Worm (Caenorhabditis elegans) whole organism, L2 larva: ENCODE measurements around the gene gly-5.

Experiments
- C34F6.9 ChIP-seq: fragments of 150-350 bp; optimal IDR thresholded peaks from 2 replicates; lab custom pipeline; 2014; ENCODE audit warnings: missing biosample characterization, missing genetic modification characterization
- F13H6.1 ChIP-seq: sonication (generic microtip); optimal IDR thresholded peaks from 2 replicates; lab custom pipeline; 2016; ENCODE audit warnings: missing genetic modification characterization, missing compliant biosample characterization
- R02D3.7 ChIP-seq: fragments of 150-350 bp; optimal IDR thresholded peaks from 2 replicates; lab custom pipeline; 2014; ENCODE audit warnings: missing biosample characterization, missing genetic modification characterization
- Y55F3AM.14 ChIP-seq: fragments of 200-800 bp; sonication (Bioruptor generic); optimal IDR thresholded peaks from 2 replicates; lab custom pipeline; 2018; ENCODE audit warnings: mild to moderate bottlenecking, missing genetic modification characterization, missing compliant biosample characterization
- ZK546.5 ChIP-seq: sonication (generic microtip); optimal IDR thresholded peaks from 2 replicates; lab custom pipeline; 2017; ENCODE audit warnings: missing biosample characterization, missing genetic modification characterization
- ama-1 ChIP-seq: fragments of 150-350 bp; optimal IDR thresholded peaks from 2 replicates; lab custom pipeline; 2018; ENCODE audit warnings: inconsistent platforms
- blmp-1 ChIP-seq: sonication (generic microtip); optimal IDR thresholded peaks from 2 replicates; lab custom pipeline; 2017; ENCODE audit warnings: missing genetic modification characterization, mild to moderate bottlenecking, missing compliant biosample characterization, antibody characterized with exemption, moderate library complexity; ENCODE audit not compliant: insufficient read depth
- ceh-16 ChIP-seq: fragments of 150-350 bp; optimal IDR thresholded peaks from 2 replicates; lab custom pipeline; 2014; ENCODE audit warnings: missing biosample characterization, missing genetic modification characterization
- ceh-82 ChIP-seq: fragments of 150-350 bp; optimal IDR thresholded peaks from 2 replicates; lab custom pipeline; 2014; ENCODE audit warnings: missing biosample characterization, missing genetic modification characterization
- crh-2 ChIP-seq: sonication (generic microtip); optimal IDR thresholded peaks from 2 replicates; lab custom pipeline; 2017; ENCODE audit warnings: missing biosample characterization, missing genetic modification characterization
- egl-27 ChIP-seq: sonication (generic microtip); optimal IDR thresholded peaks from 3 replicates; lab custom pipeline; 2017; ENCODE audit warnings: missing biosample characterization, missing genetic modification reagents, missing genetic modification characterization
- elt-1 ChIP-seq: fragments of 150-350 bp; optimal IDR thresholded peaks from 2 replicates; lab custom pipeline; 2014; ENCODE audit warnings: missing biosample characterization, missing genetic modification characterization
- fos-1 ChIP-seq: fragments of 150-350 bp; optimal IDR thresholded peaks from 2 replicates; lab custom pipeline; 2014; ENCODE audit warnings: missing biosample characterization, missing genetic modification characterization
- gmeb-1 ChIP-seq: fragments of 150-350 bp; optimal IDR thresholded peaks from 2 replicates; lab custom pipeline; 2014; ENCODE audit warnings: missing biosample characterization, missing genetic modification characterization
- lin-11 ChIP-seq: fragments of 150-350 bp; sonication (generic microtip); optimal IDR thresholded peaks from 2 replicates; lab custom pipeline; 2014; ENCODE audit warnings: missing biosample characterization, missing genetic modification characterization, inconsistent platforms, mixed read lengths
- lin-39 ChIP-seq: fragments of 150-350 bp; optimal IDR thresholded peaks from 2 replicates; lab custom pipeline; 2014; ENCODE audit warnings: missing biosample characterization, missing genetic modification reagents, missing genetic modification characterization
- lsy-2 ChIP-seq, 2 experiments: fragments of 150-350 bp in 1 of 2; sonication (generic microtip) in 1 of 2; optimal IDR thresholded peaks; 2 replicates each; lab custom pipeline; 2014 to 2017; ENCODE audit warnings: missing biosample characterization in 2 of 2, missing genetic modification characterization in 2 of 2
- mab-5 ChIP-seq: fragments of 150-350 bp; optimal IDR thresholded peaks from 2 replicates; lab custom pipeline; 2014; ENCODE audit warnings: missing biosample characterization, missing genetic modification characterization
- mbf-1 ChIP-seq: sonication (generic microtip); optimal IDR thresholded peaks from 2 replicates; lab custom pipeline; 2017; ENCODE audit warnings: missing biosample characterization, missing genetic modification characterization
- nhr-11 ChIP-seq: fragments of 150-350 bp; optimal IDR thresholded peaks from 2 replicates; lab custom pipeline; 2014; ENCODE audit warnings: missing biosample characterization, missing genetic modification characterization
- nhr-12 ChIP-seq: fragments of 150-350 bp; optimal IDR thresholded peaks from 2 replicates; lab custom pipeline; 2014; ENCODE audit warnings: missing biosample characterization, missing genetic modification characterization
- nhr-129 ChIP-seq: fragments of 150-350 bp; optimal IDR thresholded peaks from 2 replicates; lab custom pipeline; 2014; ENCODE audit warnings: missing biosample characterization, missing genetic modification characterization
- nhr-21 ChIP-seq: fragments of 150-350 bp; optimal IDR thresholded peaks from 2 replicates; lab custom pipeline; 2014; ENCODE audit warnings: missing biosample characterization, missing genetic modification characterization
- nhr-23 ChIP-seq: fragments of 150-350 bp; optimal IDR thresholded peaks from 2 replicates; lab custom pipeline; 2014; ENCODE audit warnings: missing biosample characterization, missing genetic modification reagents, missing genetic modification characterization
- nhr-25 ChIP-seq: fragments of 150-350 bp; sonication (generic microtip); optimal IDR thresholded peaks from 3 replicates; lab custom pipeline; 2014; ENCODE audit warnings: missing biosample characterization, missing genetic modification characterization
- nhr-77 ChIP-seq: fragments of 150-350 bp; optimal IDR thresholded peaks from 2 replicates; lab custom pipeline; 2014; ENCODE audit warnings: missing biosample characterization, missing genetic modification characterization
- sem-4 ChIP-seq: fragments of 150-350 bp; optimal IDR thresholded peaks from 2 replicates; lab custom pipeline; 2014; ENCODE audit warnings: missing biosample characterization, missing genetic modification reagents, missing genetic modification characterization
- skn-1 ChIP-seq: sonication (generic microtip); optimal IDR thresholded peaks from 2 replicates; lab custom pipeline; 2017; ENCODE audit warnings: missing biosample characterization, missing genetic modification characterization
- sma-9 ChIP-seq, 2 experiments: fragments of 150-350 bp in 1 of 2; sonication (generic microtip) in 1 of 2; optimal IDR thresholded peaks; 2 replicates each; lab custom pipeline; 2014 to 2016; ENCODE audit warnings: missing genetic modification characterization in 2 of 2, mild to moderate bottlenecking in 1 of 2, missing biosample characterization in 1 of 2, missing compliant biosample characterization in 1 of 2, missing genetic modification reagents in 1 of 2, moderate library complexity in 1 of 2
- snpc-4 ChIP-seq: fragments of 150-350 bp; optimal IDR thresholded peaks from 2 replicates; lab custom pipeline; 2014; ENCODE audit warnings: missing biosample characterization, missing genetic modification characterization
- unc-39 ChIP-seq: fragments of 150-350 bp; optimal IDR thresholded peaks from 2 replicates; lab custom pipeline; 2014; ENCODE audit warnings: missing biosample characterization, missing genetic modification characterization
- unc-55 ChIP-seq: fragments of 150-350 bp; sonication (generic microtip); optimal IDR thresholded peaks from 3 replicates; lab custom pipeline; 2014; ENCODE audit warnings: missing biosample characterization, missing genetic modification reagents, missing genetic modification characterization
- ztf-1 ChIP-seq: fragments of 200-800 bp; sonication (Bioruptor generic); conservative IDR thresholded peaks from 2 replicates; pipeline ENCODE4 v1.3.6; 2022; ENCODE audit warnings: missing genetic modification characterization, missing compliant biosample characterization
- ztf-4 ChIP-seq: fragments of 150-350 bp; optimal IDR thresholded peaks from 2 replicates; lab custom pipeline; 2014; ENCODE audit warnings: missing biosample characterization, missing genetic modification characterization

gly-5 gene

ce11 chrIII:13187090-13187489 lies at the start of gene gly-5:
Gene gly-5 (plus strand): TSS chrIII:13187390.
- TF ChIP-seq nhr-11 (tag; lab: Kevin White, UChicago), result no peak
- no peak for TF ChIP-seq gmeb-1
- no peak for TF ChIP-seq mab-5 (tag; lab: Kevin White, UChicago)
- no peak for TF ChIP-seq sem-4 (tag; lab: Kevin White, UChicago)
- TF ChIP-seq ztf-1 (GFP tag; lab: Robert Waterston, UW), result no peak
- TF ChIP-seq nhr-129 (tag; lab: Kevin White, UChicago), result no peak
- TF ChIP-seq F13H6.1 (tag; lab: Kevin White, UChicago), result peak; percentile 21
- no peak for TF ChIP-seq nhr-77 (tag; lab: Kevin White, UChicago)
- no peak for TF ChIP-seq ZK546.5 (tag; lab: Kevin White, UChicago)
- TF ChIP-seq skn-1 (tag; lab: Kevin White, UChicago), result no peak
- TF ChIP-seq nhr-21, result no peak
- peak; percentile 33 for TF ChIP-seq sma-9 (GFP tag; optimal IDR thresholded peaks at IDR 0.05; lab: Kevin White, UChicago)
- TF ChIP-seq sma-9 (tag; optimal IDR thresholded peaks at IDR 0.05; lab: Kevin White, UChicago), result no peak
- TF ChIP-seq snpc-4 (tag; lab: Kevin White, UChicago), result no peak
- no peak for TF ChIP-seq ceh-16 (tag; lab: Kevin White, UChicago)
- TF ChIP-seq elt-1 (tag; lab: Kevin White, UChicago), result no peak
- no peak for TF ChIP-seq lin-11
- no peak for TF ChIP-seq lsy-2 (tag; optimal IDR thresholded peaks at IDR 0.05; lab: Kevin White, UChicago)
- TF ChIP-seq fos-1, result peak; percentile 42
- no peak for TF ChIP-seq unc-55 (GFP tag; lab: Kevin White, UChicago)

ce11 chrIII:13139301-13139700 lies 47.9 kb upstream of the gly-5 start, which contains the start of gene bre-2:
Gene bre-2 (minus strand): TSS chrIII:13139626.
- TF ChIP-seq ztf-4 (no peak), fos-1 (peak; percentile 49)

DNA sequence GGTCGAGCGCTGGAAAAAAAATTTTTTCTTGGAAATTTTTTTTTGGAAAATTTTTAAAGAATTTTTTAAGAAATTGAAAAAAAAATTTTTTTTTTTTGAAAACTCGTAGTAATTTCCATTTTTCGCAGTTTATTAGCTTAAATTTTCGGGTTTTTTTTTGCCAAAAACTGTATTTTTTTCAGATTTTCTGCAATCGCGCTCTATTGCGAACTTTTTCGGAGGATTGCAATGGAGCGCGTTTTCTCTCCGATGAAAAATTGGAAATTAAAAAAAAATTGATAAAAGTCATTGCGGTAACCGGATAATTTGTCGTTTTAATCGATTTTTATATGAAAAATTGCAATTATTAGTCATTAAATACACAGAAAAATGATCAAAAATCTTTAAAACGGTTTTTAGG lies 35.4 kb upstream of the gly-5 start:
- TF ChIP-seq unc-55 (GFP tag; lab: Kevin White, UChicago) (peak; percentile 35), nhr-11 (tag; lab: Kevin White, UChicago) (no peak)

ce11 chrIII:13152697-13153391 lies 34.3 kb upstream of the gly-5 start, which contains the start of gene Y39E4B.10:
Gene Y39E4B.10 (minus strand): TSS chrIII:13152858.
- peak; percentile 2 to 64 for TF ChIP-seq lsy-2 (tag; optimal IDR thresholded peaks at IDR 0.05; lab: Kevin White, UChicago)
- peak; percentile 10 for TF ChIP-seq fos-1
- TF ChIP-seq sma-9 (GFP tag; optimal IDR thresholded peaks at IDR 0.05; lab: Kevin White, UChicago), result no peak
- TF ChIP-seq sma-9 (tag; optimal IDR thresholded peaks at IDR 0.05; lab: Kevin White, UChicago), result no peak
- TF ChIP-seq nhr-25 (tag; lab: Kevin White, UChicago), result peak; percentile 4
- TF ChIP-seq ceh-16 (tag; lab: Kevin White, UChicago), result no peak
- peak; percentile 58 for TF ChIP-seq unc-55 (GFP tag; lab: Kevin White, UChicago)
- no peak for TF ChIP-seq mbf-1 (tag; lab: Kevin White, UChicago)
- peak; percentile 10 for TF ChIP-seq F13H6.1 (tag; lab: Kevin White, UChicago)
- peak; percentile 9 for TF ChIP-seq lin-11
- TF ChIP-seq ama-1 (lab: Kevin White, UChicago), result no peak
- no peak for TF ChIP-seq nhr-129 (tag; lab: Kevin White, UChicago)
- no peak for TF ChIP-seq ceh-82 (tag; lab: Kevin White, UChicago)
- no peak for TF ChIP-seq egl-27 (tag; lab: Kevin White, UChicago)
- TF ChIP-seq lin-39 (tag; lab: Kevin White, UChicago), result no peak
- TF ChIP-seq gmeb-1, result peak; percentile 33
- no peak for TF ChIP-seq unc-39 (tag; lab: Kevin White, UChicago)
- TF ChIP-seq crh-2, result peak; percentile 8
- TF ChIP-seq nhr-12 (tag; lab: Kevin White, UChicago), result no peak
- TF ChIP-seq C34F6.9 (tag; lab: Kevin White, UChicago), result peak; percentile 69
- TF ChIP-seq blmp-1 (tag; lab: Kevin White, UChicago), result no peak
- no peak for TF ChIP-seq elt-1 (tag; lab: Kevin White, UChicago)
- TF ChIP-seq ztf-4, result no peak
- TF ChIP-seq Y55F3AM.14, result no peak
- no peak for TF ChIP-seq R02D3.7 (tag; lab: Kevin White, UChicago)
- no peak for TF ChIP-seq nhr-23 (tag; lab: Kevin White, UChicago)
- no peak for TF ChIP-seq skn-1 (tag; lab: Kevin White, UChicago)
